Fruit fly (Drosophila melanogaster) whole organism, prepupa: ENCODE measurements around the gene CG4935.
A peak's percentile ranks its signal among the peaks of the same experiment; 100 is the strongest.

Experiments
- Blimp-1 ChIP-seq: fragments of 200-800 bp; sonication (Bioruptor generic); optimal IDR thresholded peaks from 3 replicates; lab custom pipeline; 2017; ENCODE audit warnings: missing biosample characterization, missing genetic modification characterization, mild to moderate bottlenecking, moderate library complexity, missing genetic modification reagents
- CG10631 ChIP-seq: fragments of 200-800 bp; sonication (Bioruptor generic); optimal IDR thresholded peaks from 2 replicates; lab custom pipeline; 2016; ENCODE audit warnings: missing biosample characterization, missing genetic modification characterization
- CG10669 ChIP-seq: fragments of 200-800 bp; sonication (Bioruptor generic); optimal IDR thresholded peaks from 3 replicates; lab custom pipeline; 2018; ENCODE audit warnings: missing biosample characterization, mild to moderate bottlenecking, missing genetic modification characterization, moderate library complexity
- CG11762 ChIP-seq: fragments of 200-800 bp; sonication (Bioruptor generic); optimal IDR thresholded peaks from 3 replicates; lab custom pipeline; 2016; ENCODE audit warnings: missing biosample characterization, missing genetic modification characterization; ENCODE audit not compliant: insufficient read depth
- CG11902 ChIP-seq: fragments of 200-800 bp; sonication (Bioruptor generic); optimal IDR thresholded peaks from 3 replicates; lab custom pipeline; 2016; ENCODE audit warnings: missing biosample characterization, missing genetic modification characterization
- CG1621 ChIP-seq: fragments of 200-800 bp; sonication (Bioruptor generic); optimal IDR thresholded peaks from 3 replicates; lab custom pipeline; 2018; ENCODE audit warnings: missing biosample characterization, mild to moderate bottlenecking, missing genetic modification characterization
- CG3032 ChIP-seq: fragments of 200-800 bp; optimal IDR thresholded peaks from 2 replicates; lab custom pipeline; 2019; ENCODE audit warnings: missing biosample characterization, mild to moderate bottlenecking, missing genetic modification characterization, moderate library complexity
- CG31627 ChIP-seq: fragments of 200-800 bp; sonication (Bioruptor generic); optimal IDR thresholded peaks from 3 replicates; lab custom pipeline; 2016; ENCODE audit warnings: missing biosample characterization, missing genetic modification characterization
- CG32006 ChIP-seq: fragments of 200-800 bp; sonication (Bioruptor generic); optimal IDR thresholded peaks from 3 replicates; lab custom pipeline; 2017; ENCODE audit warnings: missing biosample characterization, mild to moderate bottlenecking, missing genetic modification characterization
- CG34406 ChIP-seq: fragments of 200-800 bp; sonication (Bioruptor generic); optimal IDR thresholded peaks from 3 replicates; lab custom pipeline; 2016; ENCODE audit warnings: missing biosample characterization, missing genetic modification characterization
- CG3919 ChIP-seq: fragments of 200-800 bp; sonication (Bioruptor generic); optimal IDR thresholded peaks from 3 replicates; lab custom pipeline; 2016; ENCODE audit warnings: missing biosample characterization, missing genetic modification characterization
- CG6276 ChIP-seq: fragments of 200-800 bp; sonication (Bioruptor generic); optimal IDR thresholded peaks from 2 replicates; lab custom pipeline; 2017; ENCODE audit warnings: missing biosample characterization, mild to moderate bottlenecking, missing genetic modification characterization
- CG6808 ChIP-seq: fragments of 200-800 bp; sonication (Bioruptor generic); optimal IDR thresholded peaks from 3 replicates; lab custom pipeline; 2017; ENCODE audit warnings: missing biosample characterization, missing genetic modification characterization, mild to moderate bottlenecking, moderate library complexity, missing genetic modification reagents
- CG6854 ChIP-seq: fragments of 200-800 bp; sonication (Bioruptor generic); optimal IDR thresholded peaks from 2 replicates; lab custom pipeline; 2017; ENCODE audit warnings: missing biosample characterization, mild to moderate bottlenecking, missing genetic modification characterization
- CG7368 ChIP-seq: fragments of 200-800 bp; sonication (Bioruptor generic); optimal IDR thresholded peaks from 3 replicates; lab custom pipeline; 2016; ENCODE audit warnings: missing biosample characterization, missing genetic modification characterization
- CG8119 ChIP-seq: fragments of 200-800 bp; sonication (Bioruptor generic); IDR thresholded peaks from 3 replicates; pipeline ENCODE4 v1.3.6; 2022; ENCODE audit warnings: missing biosample characterization, missing genetic modification characterization
- CG8632 ChIP-seq: fragments of 200-800 bp; sonication (Bioruptor generic); optimal IDR thresholded peaks from 3 replicates; lab custom pipeline; 2016; ENCODE audit warnings: missing biosample characterization, missing genetic modification characterization
- CG9139 ChIP-seq: fragments of 200-800 bp; sonication (Bioruptor generic); optimal IDR thresholded peaks from 3 replicates; lab custom pipeline; 2017; ENCODE audit warnings: missing biosample characterization, mild to moderate bottlenecking, missing genetic modification characterization
- Eip75B ChIP-seq: fragments of 200-800 bp; sonication (Bioruptor generic); optimal IDR thresholded peaks from 3 replicates; lab custom pipeline; 2016; ENCODE audit warnings: missing biosample characterization, missing genetic modification characterization
- Eip78C ChIP-seq: fragments of 200-800 bp; sonication (Bioruptor generic); peaks from one replicate; lab custom pipeline; 2016; ENCODE audit warnings: missing biosample characterization, missing genetic modification characterization
- Eip93F ChIP-seq: fragments of 200-800 bp; sonication (Bioruptor generic); optimal IDR thresholded peaks from 2 replicates; lab custom pipeline; 2016; ENCODE audit warnings: missing biosample characterization, mild to moderate bottlenecking, missing genetic modification characterization
- Ets21C ChIP-seq: fragments of 200-800 bp; sonication (Bioruptor generic); optimal IDR thresholded peaks from 3 replicates; lab custom pipeline; 2016; ENCODE audit warnings: missing biosample characterization, missing genetic modification characterization
- Hr38 ChIP-seq: sonication (Bioruptor generic); optimal IDR thresholded peaks from 2 replicates; lab custom pipeline; 2016; ENCODE audit warnings: missing biosample characterization, missing genetic modification characterization
- Hr4 ChIP-seq: fragments of 200-800 bp; sonication (Bioruptor generic); optimal IDR thresholded peaks from 3 replicates; lab custom pipeline; 2016; ENCODE audit warnings: missing biosample characterization, missing genetic modification characterization
- Lpt ChIP-seq: fragments of 200-800 bp; sonication (Bioruptor generic); optimal IDR thresholded peaks from 3 replicates; lab custom pipeline; 2016; ENCODE audit warnings: missing biosample characterization, missing genetic modification characterization
- Met ChIP-seq: fragments of 200-800 bp; sonication (Bioruptor generic); optimal IDR thresholded peaks from 3 replicates; lab custom pipeline; 2016; ENCODE audit warnings: missing biosample characterization, missing genetic modification characterization
- Smox ChIP-seq: fragments of 200-800 bp; sonication (Bioruptor generic); optimal IDR thresholded peaks from 3 replicates; lab custom pipeline; 2016; ENCODE audit warnings: missing biosample characterization, missing genetic modification characterization
- Sox102F ChIP-seq: fragments of 200-800 bp; sonication (Bioruptor generic); optimal IDR thresholded peaks from 2 replicates; lab custom pipeline; 2016; ENCODE audit warnings: missing biosample characterization, mild to moderate bottlenecking, missing genetic modification characterization
- Sox14 ChIP-seq: fragments of 200-800 bp; sonication (Bioruptor generic); optimal IDR thresholded peaks from 3 replicates; lab custom pipeline; 2016; ENCODE audit warnings: missing biosample characterization, missing genetic modification characterization
- Sox15 ChIP-seq: fragments of 200-800 bp; sonication (Bioruptor generic); optimal IDR thresholded peaks from 3 replicates; lab custom pipeline; 2016; ENCODE audit warnings: missing biosample characterization, missing genetic modification characterization
- acj6 ChIP-seq: fragments of 200-800 bp; sonication (Bioruptor generic); optimal IDR thresholded peaks from 3 replicates; lab custom pipeline; 2016; ENCODE audit warnings: missing biosample characterization, missing genetic modification characterization
- dsx ChIP-seq: fragments of 200-800 bp; optimal IDR thresholded peaks from 3 replicates; lab custom pipeline; 2019; ENCODE audit warnings: missing biosample characterization, mild to moderate bottlenecking, missing genetic modification characterization, moderate library complexity; ENCODE audit not compliant: poor library complexity, severe bottlenecking
- eg ChIP-seq: fragments of 200-800 bp; sonication (Bioruptor generic); IDR thresholded peaks from 3 replicates; pipeline ENCODE4 v1.3.6; 2022; ENCODE audit warnings: missing biosample characterization, missing genetic modification characterization
- esn ChIP-seq: fragments of 200-800 bp; sonication (Bioruptor generic); optimal IDR thresholded peaks from 2 replicates; lab custom pipeline; 2016; ENCODE audit warnings: missing biosample characterization, mild to moderate bottlenecking, missing genetic modification characterization, moderate library complexity
- fd59A ChIP-seq: fragments of 200-800 bp; sonication (Bioruptor generic); optimal IDR thresholded peaks from 2 replicates; lab custom pipeline; 2017; ENCODE audit warnings: missing biosample characterization, mild to moderate bottlenecking, missing genetic modification characterization, missing genetic modification reagents
- fd85E ChIP-seq: fragments of 200-800 bp; sonication (Bioruptor generic); optimal IDR thresholded peaks from 3 replicates; lab custom pipeline; 2016; ENCODE audit warnings: missing biosample characterization, missing genetic modification characterization
- net ChIP-seq: fragments of 200-800 bp; sonication (Bioruptor generic); optimal IDR thresholded peaks from 3 replicates; lab custom pipeline; 2016; ENCODE audit warnings: missing biosample characterization, missing genetic modification characterization
- pdm3 ChIP-seq: fragments of 200-800 bp; sonication (Bioruptor generic); optimal IDR thresholded peaks from 3 replicates; lab custom pipeline; 2016; ENCODE audit warnings: missing biosample characterization, missing genetic modification characterization
- ss ChIP-seq, 2 experiments: fragments of 200-800 bp; sonication (Bioruptor generic); optimal IDR thresholded peaks; 2 replicates in 1 of 2; 3 replicates in 1 of 2; lab custom pipeline; 2017 to 2018; ENCODE audit warnings: mild to moderate bottlenecking in 2 of 2, missing biosample characterization in 2 of 2, missing genetic modification characterization in 2 of 2, moderate library complexity in 1 of 2
- topi ChIP-seq: fragments of 200-800 bp; sonication (Bioruptor generic); optimal IDR thresholded peaks from 3 replicates; lab custom pipeline; 2016; ENCODE audit warnings: missing biosample characterization, missing genetic modification characterization
- vri ChIP-seq: fragments of 200-800 bp; sonication (Bioruptor generic); optimal IDR thresholded peaks from 3 replicates; lab custom pipeline; 2016; ENCODE audit warnings: missing biosample characterization, mild to moderate bottlenecking, missing genetic modification characterization

The CG4935 gene

DNA sequence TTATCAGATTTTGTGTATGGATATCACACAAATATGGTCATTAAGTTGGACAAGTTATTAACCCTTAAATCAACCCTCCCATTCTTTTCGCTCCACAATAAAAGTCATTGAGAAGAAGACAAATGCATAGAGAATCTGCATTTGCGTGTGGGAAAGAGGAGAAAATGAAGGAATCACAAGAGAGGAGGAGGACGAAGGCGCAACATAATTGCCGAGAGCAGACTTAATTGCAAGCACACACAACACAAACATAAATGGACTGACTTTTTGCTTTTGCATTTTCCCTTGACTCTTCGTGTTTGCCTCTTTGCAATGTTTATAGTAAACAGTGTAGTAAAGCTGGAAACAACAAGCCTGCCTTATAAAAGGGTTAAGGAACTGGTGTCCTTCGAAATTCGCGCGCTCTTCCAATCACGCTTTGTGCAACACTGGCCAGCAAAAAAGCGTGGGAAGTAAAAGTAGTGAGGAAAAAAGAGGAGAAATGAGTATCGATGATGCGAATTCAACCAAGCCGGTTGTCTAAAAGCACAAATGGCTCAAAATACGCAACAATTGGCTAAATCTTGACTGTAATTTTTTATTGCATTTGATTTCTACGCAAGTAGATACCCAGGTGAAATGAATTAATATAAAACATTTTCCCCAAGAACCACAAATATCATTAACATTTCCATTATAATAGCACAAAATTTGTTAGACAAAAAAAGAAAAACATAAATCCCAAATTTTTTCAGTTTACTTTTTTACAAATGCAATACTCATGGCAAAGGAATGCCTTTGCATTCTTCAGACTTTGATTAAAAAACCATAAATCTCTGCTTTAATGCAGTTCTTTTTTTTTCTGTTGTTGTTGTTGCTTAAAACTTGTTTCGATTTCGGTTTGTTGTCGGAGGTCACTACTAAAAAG, 5.5 kb downstream of the CG4935 start (continued):
- TF ChIP-seq CG32006 (GFP tag; lab: Kevin White, UChicago), result no peak
- no peak for TF ChIP-seq Smox
- peak; percentile 5 for TF ChIP-seq CG3919 (GFP tag; lab: Kevin White, UChicago)
- no peak for TF ChIP-seq Blimp-1 (GFP tag; lab: Kevin White, UChicago)
- peak; percentile 55 for TF ChIP-seq CG3032 (tag; lab: Kevin White, UChicago)
- no peak for TF ChIP-seq Sox102F (GFP tag; lab: Kevin White, UChicago)
- TF ChIP-seq Eip93F (GFP tag; lab: Kevin White, UChicago), result no peak
- peak; percentile 41 for TF ChIP-seq CG10669 (GFP tag; lab: Kevin White, UChicago)
- peak; percentile 98 for TF ChIP-seq dsx (GFP tag; lab: Kevin White, UChicago)
- TF ChIP-seq Met (GFP tag; lab: Kevin White, UChicago), result no peak
- TF ChIP-seq CG8119 (GFP tag; lab: Robert Waterston, UW), result no peak
- peak; percentile 28 to 77 for TF ChIP-seq ss (GFP tag; optimal IDR thresholded peaks at IDR 0.05; lab: Kevin White, UChicago)
- peak; percentile 76 for TF ChIP-seq Eip78C
- TF ChIP-seq Hr4 (GFP tag; lab: Kevin White, UChicago), result peak; percentile 32
- peak; percentile 15 for TF ChIP-seq topi (GFP tag; lab: Kevin White, UChicago)
- peak; percentile 52 for TF ChIP-seq CG10631 (GFP tag; lab: Kevin White, UChicago)
- TF ChIP-seq CG34406, result no peak
- TF ChIP-seq fd59A (GFP tag; lab: Kevin White, UChicago), result peak; percentile 42
- no peak for TF ChIP-seq CG7368 (GFP tag; lab: Kevin White, UChicago)
- no peak for TF ChIP-seq eg

DNA sequence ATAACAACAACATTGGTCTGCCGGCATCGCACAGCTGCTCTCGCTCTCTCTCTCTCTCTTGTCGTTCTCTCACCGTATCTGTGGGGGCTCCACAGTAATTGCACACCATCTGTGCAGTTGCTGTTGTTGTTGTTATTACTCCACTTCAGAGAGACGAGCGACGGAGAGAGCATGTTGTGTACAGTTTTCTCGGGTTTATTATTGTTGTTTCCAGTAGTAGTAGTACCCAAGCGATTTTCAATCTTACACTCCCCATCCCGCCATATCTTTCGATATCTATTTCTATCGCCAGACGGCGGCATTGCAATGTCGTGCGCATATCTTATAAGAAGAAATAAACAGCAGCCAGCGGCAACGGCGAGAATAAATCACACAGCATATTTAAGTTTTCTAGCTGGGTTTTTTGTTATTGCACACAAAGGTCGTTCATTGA, 6.2 kb downstream of the CG4935 start:
- TF ChIP-seq CG8632 (GFP tag; lab: Kevin White, UChicago) (no peak), Lpt (GFP tag; lab: Kevin White, UChicago) (peak; percentile 42), CG6854 (GFP tag; lab: Kevin White, UChicago) (peak; percentile 58), CG11902 (GFP tag; lab: Kevin White, UChicago) (no peak), CG6276 (GFP tag; lab: Kevin White, UChicago) (peak; percentile 32), CG11762 (GFP tag; lab: Kevin White, UChicago) (no peak), net (GFP tag; lab: Kevin White, UChicago) (peak; percentile 40), vri (GFP tag; lab: Kevin White, UChicago) (peak; percentile 54), dsx (GFP tag; lab: Kevin White, UChicago) (peak; percentile 56)

DNA sequence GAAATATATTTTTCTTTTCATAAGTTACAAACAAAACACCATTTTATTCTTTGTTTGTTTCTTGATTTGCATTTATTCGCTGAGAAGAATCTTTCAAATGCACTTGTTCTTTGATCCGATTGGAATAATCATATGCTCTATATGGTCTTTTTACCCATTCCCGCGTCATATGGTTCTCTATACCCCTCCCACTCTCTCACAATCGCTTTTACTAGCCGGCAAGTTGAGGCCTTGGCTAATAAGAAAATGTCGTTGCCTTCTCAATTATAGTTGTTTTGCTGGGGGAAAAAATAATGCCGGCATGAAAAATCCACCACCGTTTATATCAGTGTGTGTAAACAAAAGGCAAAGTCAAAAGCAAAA, 6.9 kb downstream of the CG4935 start:
- TF ChIP-seq fd85E (no peak), CG32006 (GFP tag; lab: Kevin White, UChicago) (no peak), eg (no peak), CG1621 (tag; lab: Kevin White, UChicago) (no peak), CG34406 (no peak), Sox15 (GFP tag; lab: Kevin White, UChicago) (no peak), esn (GFP tag; lab: Kevin White, UChicago) (no peak), dsx (GFP tag; lab: Kevin White, UChicago) (no peak), Sox14 (GFP tag; lab: Kevin White, UChicago) (peak; percentile 23), CG6854 (GFP tag; lab: Kevin White, UChicago) (no peak), fd59A (GFP tag; lab: Kevin White, UChicago) (peak; percentile 1), net (GFP tag; lab: Kevin White, UChicago) (no peak), Ets21C (GFP tag; lab: Kevin White, UChicago) (no peak), Hr38 (no peak), Eip75B (no peak), CG10631 (GFP tag; lab: Kevin White, UChicago) (peak; percentile 10), pdm3 (no peak), CG9139 (GFP tag; lab: Kevin White, UChicago) (no peak), CG31627 (no peak), acj6 (GFP tag; lab: Kevin White, UChicago) (no peak), Eip78C (no peak), CG6808 (GFP tag; lab: Kevin White, UChicago) (no peak), Met (GFP tag; lab: Kevin White, UChicago) (no peak)
